Worm (Caenorhabditis elegans): ENCODE data around the gene F15G9.6.

The F15G9.6 gene

ce11 chrX:9713613-9714012 is 4.1 kb downstream of the F15G9.6 start, which contains the start of gene F15G9.2:
F15G9.2 (minus strand) TSS chrX:9713713.
- TF ChIP-seq pqm-1 (tag; optimal IDR thresholded peaks at IDR 0.05) (no peak), lin-1 (GFP tag; IDR thresholded peaks at IDR 0.05) (no peak), egl-27 (tag; optimal IDR thresholded peaks at IDR 0.05) (no peak), nhr-28 (tag; optimal IDR thresholded peaks at IDR 0.05) (no peak), ZK546.5 (tag; optimal IDR thresholded peaks at IDR 0.05) (no peak), nhr-6 (tag; optimal IDR thresholded peaks at IDR 0.05) (no peak), spr-3 (GFP tag; optimal IDR thresholded peaks at IDR 0.05) (no peak), cey-2 (tag; optimal IDR thresholded peaks at IDR 0.05; ENCODE audit: borderline replicate concordance, insufficient read depth) (no peak), egl-43 (GFP tag; IDR thresholded peaks at IDR 0.05) (no peak), unc-39 (tag; optimal IDR thresholded peaks at IDR 0.05) (no peak), aly-2 (tag; optimal IDR thresholded peaks at IDR 0.05) (no peak), ztf-7 (tag; optimal IDR thresholded peaks at IDR 0.05) (no peak)

ce11 chrX:9717265-9717664 is 7.7 kb downstream of the F15G9.6 start, which contains the start of gene him-4:
him-4 (plus strand) TSS chrX:9717565.
- no peak for TF ChIP-seq mdt-29 (GFP tag; IDR thresholded peaks at IDR 0.05)
- TF ChIP-seq vab-7 (GFP tag; IDR thresholded peaks at IDR 0.05), result no peak
- TF ChIP-seq attf-4 (tag; optimal IDR thresholded peaks at IDR 0.05), result no peak
- no peak for TF ChIP-seq hif-1 (tag; optimal IDR thresholded peaks at IDR 0.05)
- TF ChIP-seq lin-29 (GFP tag; IDR thresholded peaks at IDR 0.05), result no peak
- TF ChIP-seq lim-7 (GFP tag; IDR thresholded peaks at IDR 0.05), result no peak
- TF ChIP-seq ces-1 (GFP tag; optimal IDR thresholded peaks at IDR 0.05), result no peak
- TF ChIP-seq mes-2 (tag; optimal IDR thresholded peaks at IDR 0.05; ENCODE audit: poor library complexity, severe bottlenecking), result no peak
- no peak for TF ChIP-seq lin-38 (GFP tag; IDR thresholded peaks at IDR 0.05)
- no peak for TF ChIP-seq nhr-76 (tag; optimal IDR thresholded peaks at IDR 0.05)

ce11 chrX:9719070-9719469 is 9.5 kb downstream of the F15G9.6 start:
- no peak for TF ChIP-seq snpc-4 (tag; optimal IDR thresholded peaks at IDR 0.05)
- TF ChIP-seq nhr-111 (GFP tag; optimal IDR thresholded peaks at IDR 0.05), result no peak
- no peak for TF ChIP-seq dmd-9 (GFP tag; IDR thresholded peaks at IDR 0.05)
- no peak for TF ChIP-seq set-16 (GFP tag; IDR thresholded peaks at IDR 0.05)
- TF ChIP-seq cey-2 (tag; optimal IDR thresholded peaks at IDR 0.05; ENCODE audit: borderline replicate concordance, insufficient read depth), result no peak
- TF ChIP-seq T26A8.4 (GFP tag; IDR thresholded peaks at IDR 0.05), result no peak

ce11 chrX:9735479-9735878 is 25.9 kb downstream of the F15G9.6 start:
- TF ChIP-seq set-16 (GFP tag; IDR thresholded peaks at IDR 0.05), result no peak
- no peak for TF ChIP-seq lir-3 (tag; optimal IDR thresholded peaks at IDR 0.05)
- no peak for TF ChIP-seq ceh-32 (tag; optimal IDR thresholded peaks at IDR 0.05; ENCODE audit: poor library complexity)
- no peak for TF ChIP-seq nhr-77 (tag; optimal IDR thresholded peaks at IDR 0.05)
- TF ChIP-seq aha-1 (tag), result peak; percentile 72
- no peak for TF ChIP-seq lin-13 (GFP tag; optimal IDR thresholded peaks at IDR 0.05)

- peak; percentile 60; the same call in 1 of the 2 replicates for TF ChIP-seq egl-43 (GFP tag; IDR thresholded peaks at IDR 0.05)
- TF ChIP-seq dmd-8 (GFP tag; IDR thresholded peaks at IDR 0.05), result no peak
- peak; percentile 71 for TF ChIP-seq hmg-1.1 (GFP tag; IDR thresholded peaks at IDR 0.05)
- no peak for TF ChIP-seq Y105C5A.15 (GFP tag; IDR thresholded peaks at IDR 0.05)
- TF ChIP-seq F10B5.3 (tag; optimal IDR thresholded peaks at IDR 0.05), result no peak
- TF ChIP-seq snpc-4 (tag; optimal IDR thresholded peaks at IDR 0.05), result no peak
- TF ChIP-seq set-16 (GFP tag; IDR thresholded peaks at IDR 0.05), result peak; percentile 84
- no peak for TF ChIP-seq cey-2 (tag; optimal IDR thresholded peaks at IDR 0.05; ENCODE audit: borderline replicate concordance, insufficient read depth)
- no peak for TF ChIP-seq daf-16 (GFP tag; optimal IDR thresholded peaks at IDR 0.05)
- TF ChIP-seq daf-16 (tag; optimal IDR thresholded peaks at IDR 0.05), result peak; percentile 33
- peak; percentile 38 for TF ChIP-seq mep-1 (tag; optimal IDR thresholded peaks at IDR 0.05)
- no peak for TF ChIP-seq F44E2.7 (GFP tag; IDR thresholded peaks at IDR 0.05)
- TF ChIP-seq dmd-6 (GFP tag; IDR thresholded peaks at IDR 0.05), result no peak
- peak; percentile 17 for TF ChIP-seq hlh-11 (tag; optimal IDR thresholded peaks at IDR 0.05)
- no peak for TF ChIP-seq T26A8.4 (GFP tag; IDR thresholded peaks at IDR 0.05)
- no peak for TF ChIP-seq nhr-76 (tag; optimal IDR thresholded peaks at IDR 0.05)
- TF ChIP-seq zfp-3 (GFP tag; conservative IDR thresholded peaks at IDR 0.05), result no peak
- TF ChIP-seq hlh-30 (tag; optimal IDR thresholded peaks at IDR 0.05; ENCODE audit: insufficient read depth), result peak; percentile 46
- TF ChIP-seq rbr-2 (tag; optimal IDR thresholded peaks at IDR 0.05), result peak; percentile 38
- no peak for TF ChIP-seq jun-1 (tag; optimal IDR thresholded peaks at IDR 0.05)
Measured at ce11 chrX:9737730-9738129, 28.2 kb downstream of the F15G9.6 start, which contains the start of gene F15G9.5. F15G9.5 (minus strand) TSS chrX:9737888.

All from whole organism, L4 larva.